Fruit fly (Drosophila melanogaster) whole organism, embryonic: Measurements from ENCODE around the gene MED27.

ENCODE experiments used
- Adf1 ChIP-seq: fragments of 200-800 bp; sonication (Bioruptor generic); IDR thresholded peaks from 2 replicates; pipeline ENCODE4 v1.3.6; 2022; ENCODE audit warnings: missing biosample characterization, missing genetic modification characterization
- Aef1 ChIP-seq: fragments of 200-800 bp; sonication (Bioruptor generic); IDR thresholded peaks from 3 replicates; pipeline ENCODE4 v1.3.6; 2022; ENCODE audit warnings: missing biosample characterization, missing genetic modification characterization
- Antp ChIP-seq: fragments of 200-800 bp; sonication (Bioruptor generic); optimal IDR thresholded peaks from 3 replicates; lab custom pipeline; 2016; ENCODE audit warnings: missing biosample characterization, missing genetic modification characterization
- B-H2 ChIP-seq: fragments of 200-800 bp; sonication (Bioruptor generic); optimal IDR thresholded peaks from 2 replicates; lab custom pipeline; 2018; ENCODE audit warnings: missing biosample characterization, mild to moderate bottlenecking, missing genetic modification characterization
- Bdp1 ChIP-seq: fragments of 200-800 bp; sonication (Bioruptor generic); optimal IDR thresholded peaks from 3 replicates; lab custom pipeline; 2016; ENCODE audit warnings: missing biosample characterization, missing genetic modification characterization
- Bgb ChIP-seq: fragments of 200-800 bp; sonication (Bioruptor generic); IDR thresholded peaks from 2 replicates; pipeline ENCODE4 v1.3.6; 2022; ENCODE audit warnings: missing biosample characterization, missing genetic modification characterization; ENCODE audit not compliant: partially characterized antibody
- CG10274 ChIP-seq: fragments of 200-800 bp; sonication (Bioruptor generic); optimal IDR thresholded peaks from 3 replicates; lab custom pipeline; 2017; ENCODE audit warnings: missing biosample characterization, mild to moderate bottlenecking, missing genetic modification characterization
- CG10565 ChIP-seq: fragments of 200-800 bp; sonication (Bioruptor generic); optimal IDR thresholded peaks from 3 replicates; lab custom pipeline; 2016; ENCODE audit warnings: missing biosample characterization, mild to moderate bottlenecking, missing genetic modification characterization
- CG11456 ChIP-seq: fragments of 200-800 bp; sonication (Bioruptor generic); IDR thresholded peaks from 3 replicates; pipeline ENCODE4 v1.3.6; 2022; ENCODE audit warnings: missing biosample characterization, missing genetic modification characterization
- CG14441 ChIP-seq: fragments of 200-800 bp; sonication (Bioruptor generic); IDR thresholded peaks from 2 replicates; pipeline ENCODE4 v1.3.6; 2022; ENCODE audit warnings: missing biosample characterization, missing genetic modification characterization
- CG14710 ChIP-seq: fragments of 200-800 bp; sonication (Bioruptor generic); optimal IDR thresholded peaks from 3 replicates; lab custom pipeline; 2019; ENCODE audit warnings: missing biosample characterization, mild to moderate bottlenecking, missing genetic modification characterization, moderate library complexity
- CG17385 ChIP-seq: fragments of 200-800 bp; sonication (Bioruptor generic); optimal IDR thresholded peaks from 3 replicates; lab custom pipeline; 2018; ENCODE audit warnings: missing biosample characterization, mild to moderate bottlenecking, missing genetic modification characterization
- CG18476 ChIP-seq: fragments of 200-800 bp; sonication (Bioruptor generic); optimal IDR thresholded peaks from 2 replicates; lab custom pipeline; 2016; ENCODE audit warnings: missing biosample characterization, mild to moderate bottlenecking, missing genetic modification characterization
- CG2129 ChIP-seq: fragments of 200-800 bp; sonication (Bioruptor generic); IDR thresholded peaks from 2 replicates; pipeline ENCODE4 v1.3.6; 2022; ENCODE audit warnings: missing biosample characterization, missing genetic modification characterization; ENCODE audit not compliant: partially characterized antibody
- CG30431 ChIP-seq: fragments of 200-800 bp; sonication (Bioruptor generic); optimal IDR thresholded peaks from 2 replicates; lab custom pipeline; 2017; ENCODE audit warnings: missing biosample characterization, missing genetic modification characterization
- CG3838 ChIP-seq: fragments of 200-800 bp; sonication (Bioruptor generic); optimal IDR thresholded peaks from 3 replicates; lab custom pipeline; 2016; ENCODE audit warnings: missing biosample characterization, missing genetic modification characterization
- CG4360 ChIP-seq: fragments of 200-800 bp; sonication (Bioruptor generic); IDR thresholded peaks from 2 replicates; pipeline ENCODE4 v1.3.6; 2022; ENCODE audit warnings: missing biosample characterization, missing genetic modification characterization
- CG6272 ChIP-seq: fragments of 200-800 bp; sonication (Bioruptor generic); IDR thresholded peaks from 2 replicates; pipeline ENCODE4 v1.3.6; 2022; ENCODE audit warnings: missing biosample characterization, missing genetic modification characterization
- CG6854 ChIP-seq: fragments of 200-800 bp; sonication (Bioruptor generic); optimal IDR thresholded peaks from 3 replicates; lab custom pipeline; 2017; ENCODE audit warnings: missing biosample characterization, mild to moderate bottlenecking, missing genetic modification characterization
- CG7357 ChIP-seq: fragments of 200-800 bp; sonication (Bioruptor generic); IDR thresholded peaks from 3 replicates; pipeline ENCODE4 v1.3.6; 2022; ENCODE audit warnings: missing biosample characterization, missing genetic modification characterization
- CG8089 ChIP-seq: fragments of 200-800 bp; sonication (Bioruptor generic); optimal IDR thresholded peaks from 3 replicates; lab custom pipeline; 2016; ENCODE audit warnings: missing biosample characterization, missing genetic modification characterization
- CG8281 ChIP-seq: fragments of 200-800 bp; sonication (Bioruptor generic); optimal IDR thresholded peaks from 2 replicates; lab custom pipeline; 2018; ENCODE audit warnings: missing biosample characterization, mild to moderate bottlenecking, missing genetic modification characterization, moderate library complexity
- CoRest ChIP-seq: fragments of 200-800 bp; sonication (Bioruptor generic); optimal IDR thresholded peaks from 3 replicates; lab custom pipeline; 2018; ENCODE audit warnings: missing biosample characterization, mild to moderate bottlenecking, missing genetic modification characterization, moderate library complexity
- CrebB ChIP-seq: fragments of 200-800 bp; sonication (Bioruptor generic); optimal IDR thresholded peaks from 3 replicates; lab custom pipeline; 2018; ENCODE audit warnings: missing biosample characterization, mild to moderate bottlenecking, missing genetic modification characterization
- Dfd ChIP-seq, 2 experiments: fragments of >200 bp; optimal IDR thresholded peaks; 2 replicates each; lab custom pipeline; 2017; ENCODE audit warnings: missing biosample characterization in 2 of 2, missing genetic modification characterization in 2 of 2
- Eip74EF ChIP-seq, 2 experiments: fragments of 200-800 bp in 1 of 2; fragments of >200 bp in 1 of 2; sonication (Bioruptor generic) in 1 of 2; optimal IDR thresholded peaks; 2 replicates each; lab custom pipeline; 2017 to 2019; ENCODE audit warnings: missing biosample characterization in 2 of 2, missing genetic modification characterization in 2 of 2, mild to moderate bottlenecking in 1 of 2, moderate library complexity in 1 of 2
- HmgZ ChIP-seq: fragments of 200-800 bp; sonication (Bioruptor generic); optimal IDR thresholded peaks from 2 replicates; lab custom pipeline; 2018; ENCODE audit warnings: missing biosample characterization, mild to moderate bottlenecking, missing genetic modification characterization
- Hr39 ChIP-seq: fragments of >200 bp; optimal IDR thresholded peaks from 2 replicates; lab custom pipeline; 2017
- NK7.1 ChIP-seq: fragments of 200-800 bp; sonication (Bioruptor generic); optimal IDR thresholded peaks from 3 replicates; lab custom pipeline; 2016; ENCODE audit warnings: missing biosample characterization, missing genetic modification characterization
- Sry-β ChIP-seq: fragments of 200-800 bp; sonication (Bioruptor generic); optimal IDR thresholded peaks from 2 replicates; lab custom pipeline; 2018; ENCODE audit warnings: missing biosample characterization, mild to moderate bottlenecking, missing genetic modification characterization, moderate library complexity
- Ssrp ChIP-seq: fragments of 200-800 bp; sonication (Bioruptor generic); optimal IDR thresholded peaks from 2 replicates; lab custom pipeline; 2018; ENCODE audit warnings: missing biosample characterization, mild to moderate bottlenecking, missing genetic modification characterization, moderate library complexity
- YL-1 ChIP-seq: fragments of 200-800 bp; sonication (Bioruptor generic); optimal IDR thresholded peaks from 3 replicates; lab custom pipeline; 2017; ENCODE audit warnings: missing biosample characterization, mild to moderate bottlenecking, missing genetic modification characterization
- bowl ChIP-seq: fragments of 200-800 bp; sonication (Bioruptor generic); IDR thresholded peaks from 2 replicates; pipeline ENCODE4 v1.3.6; 2022; ENCODE audit warnings: missing biosample characterization, missing genetic modification characterization
- caup ChIP-seq: fragments of 200-800 bp; sonication (Bioruptor generic); optimal IDR thresholded peaks from 3 replicates; lab custom pipeline; 2017; ENCODE audit warnings: missing biosample characterization, mild to moderate bottlenecking, missing genetic modification characterization, moderate library complexity; ENCODE audit not compliant: severe bottlenecking
- eve ChIP-seq, 2 experiments: fragments of >200 bp; optimal IDR thresholded peaks; 2 replicates each; lab custom pipeline; 2017; ENCODE audit warnings: missing biosample characterization in 2 of 2, missing genetic modification characterization in 2 of 2
- exex ChIP-seq: fragments of 200-800 bp; sonication (Bioruptor generic); optimal IDR thresholded peaks from 4 replicates; lab custom pipeline; 2018; ENCODE audit warnings: missing biosample characterization, mild to moderate bottlenecking, missing genetic modification characterization, moderate library complexity
- fd102C ChIP-seq: fragments of 200-800 bp; sonication (Bioruptor generic); optimal IDR thresholded peaks from 2 replicates; lab custom pipeline; 2018; ENCODE audit warnings: missing biosample characterization, mild to moderate bottlenecking, missing genetic modification characterization, moderate library complexity
- gfzf ChIP-seq: fragments of 200-800 bp; sonication (Bioruptor generic); optimal IDR thresholded peaks from 2 replicates; lab custom pipeline; 2016; ENCODE audit warnings: missing biosample characterization, mild to moderate bottlenecking, missing genetic modification characterization, moderate library complexity
- ind ChIP-seq: fragments of 200-800 bp; sonication (Bioruptor generic); optimal IDR thresholded peaks from 3 replicates; lab custom pipeline; 2016; ENCODE audit warnings: missing biosample characterization, missing genetic modification characterization
- lilli ChIP-seq: fragments of 200-800 bp; sonication (Bioruptor generic); optimal IDR thresholded peaks from 3 replicates; lab custom pipeline; 2016; ENCODE audit warnings: missing biosample characterization, missing genetic modification characterization
- oc ChIP-seq: fragments of 200-800 bp; sonication (Bioruptor generic); optimal IDR thresholded peaks from 2 replicates; lab custom pipeline; 2018; ENCODE audit warnings: missing biosample characterization, mild to moderate bottlenecking, missing genetic modification characterization, moderate library complexity
- pho ChIP-seq: fragments of 200-800 bp; sonication (Bioruptor generic); optimal IDR thresholded peaks from 2 replicates; lab custom pipeline; 2016; ENCODE audit warnings: missing biosample characterization, missing genetic modification characterization
- pum ChIP-seq: fragments of 200-800 bp; sonication (Bioruptor generic); optimal IDR thresholded peaks from 2 replicates; lab custom pipeline; 2016; ENCODE audit warnings: missing biosample characterization, missing genetic modification characterization
- pzg ChIP-seq: fragments of 200-800 bp; sonication (Bioruptor generic); optimal IDR thresholded peaks from 3 replicates; lab custom pipeline; 2018; ENCODE audit warnings: missing biosample characterization, mild to moderate bottlenecking, missing genetic modification characterization, moderate library complexity
- sisA ChIP-seq: fragments of 200-800 bp; sonication (Bioruptor generic); IDR thresholded peaks from 2 replicates; pipeline ENCODE4 v1.3.6; 2022; ENCODE audit warnings: missing biosample characterization, missing genetic modification characterization
- so ChIP-seq: fragments of 200-800 bp; sonication (Bioruptor generic); IDR thresholded peaks from 3 replicates; pipeline ENCODE4 v1.3.6; 2022; ENCODE audit warnings: missing biosample characterization, missing genetic modification characterization
- tio ChIP-seq: fragments of 200-800 bp; sonication (Bioruptor generic); optimal IDR thresholded peaks from 2 replicates; lab custom pipeline; 2017; ENCODE audit warnings: missing biosample characterization, missing genetic modification characterization, inconsistent platforms
- ttk ChIP-seq: fragments of 200-800 bp; sonication (Bioruptor generic); IDR thresholded peaks from 2 replicates; pipeline ENCODE4 v2.1.2; 2022; ENCODE audit warnings: missing biosample characterization, missing genetic modification characterization
- zfh2 ChIP-seq: fragments of 200-800 bp; sonication (Bioruptor generic); optimal IDR thresholded peaks from 2 replicates; lab custom pipeline; 2016; ENCODE audit warnings: missing biosample characterization, missing genetic modification characterization

Gene MED27

DNA sequence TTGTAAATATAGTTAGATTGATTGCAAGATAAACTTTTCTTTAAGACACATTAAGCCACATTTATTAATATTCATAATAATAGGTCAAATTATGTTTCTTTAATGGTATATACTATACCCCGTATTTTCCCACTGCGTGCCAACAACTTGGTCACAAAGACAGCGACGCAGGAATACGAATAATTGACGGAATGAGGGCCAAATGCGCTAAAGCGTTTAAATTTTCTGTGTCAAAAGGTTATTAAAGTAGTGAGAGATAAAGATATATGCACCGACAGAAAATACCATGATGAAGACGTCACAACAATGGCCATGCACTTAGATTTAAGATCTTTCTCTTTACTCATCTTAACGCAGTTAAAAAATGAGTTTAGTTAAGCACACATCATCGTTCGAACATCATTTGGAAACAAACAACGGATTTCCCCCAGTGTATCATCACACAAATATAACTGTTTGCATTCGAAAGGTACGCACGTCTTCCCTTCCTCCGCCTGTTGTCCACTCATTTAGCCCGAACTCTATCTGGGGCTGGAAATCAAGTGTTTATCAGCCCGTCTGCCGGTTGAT is 34.5 kb upstream of the MED27 start (continued):
- TF ChIP-seq CG2129 (GFP tag; lab: Robert Waterston, UW) = no peak
- TF ChIP-seq NK7.1 = no peak
- no peak for TF ChIP-seq eve (GFP tag; optimal IDR thresholded peaks at IDR 0.05; lab: Kevin White, UChicago)
- peak; percentile 51 for TF ChIP-seq caup
- no peak for TF ChIP-seq Sry-β
- TF ChIP-seq CG14710 = peak; percentile 60
- peak; percentile 78 for TF ChIP-seq sisA (GFP tag; lab: Robert Waterston, UW)
- peak; percentile 63 for TF ChIP-seq lilli (GFP tag; lab: Kevin White, UChicago)
- TF ChIP-seq pzg (GFP tag; lab: Kevin White, UChicago) = no peak
- TF ChIP-seq CG6272 (GFP tag; lab: Robert Waterston, UW) = peak; percentile 45
- peak; percentile 49; the same call in 1 of the 2 replicates for TF ChIP-seq ttk (GFP tag; lab: Robert Waterston, UW)
- no peak for TF ChIP-seq gfzf
- TF ChIP-seq CG17385 = peak; percentile 57
- no peak for TF ChIP-seq CG3838
- TF ChIP-seq pho = peak; percentile 38
- TF ChIP-seq CG30431 (GFP tag; lab: Kevin White, UChicago) = peak; percentile 37
- peak; percentile 80 for TF ChIP-seq oc (tag; lab: Kevin White, UChicago)
- TF ChIP-seq Bgb (GFP tag; lab: Robert Waterston, UW) = no peak
- peak; percentile 77 for TF ChIP-seq tio (GFP tag; lab: Kevin White, UChicago)
- peak; percentile 7 for TF ChIP-seq HmgZ (tag; lab: Kevin White, UChicago)
- no peak for TF ChIP-seq Dfd (GFP tag; optimal IDR thresholded peaks at IDR 0.05; lab: Kevin White, UChicago)
- TF ChIP-seq CG8089 (GFP tag; lab: Kevin White, UChicago) = peak; percentile 54
- 0 out of 2 replicates have a peak, but pooled peaks have one; percentile 14 for TF ChIP-seq bowl
- TF ChIP-seq Adf1 (GFP tag; lab: Robert Waterston, UW) = no peak
- TF ChIP-seq fd102C (GFP tag; lab: Kevin White, UChicago) = no peak
- TF ChIP-seq CG4360 = 0 out of 2 replicates have a peak, but pooled peaks have one; percentile 24
- peak; percentile 68 for TF ChIP-seq ind
- peak; percentile 43 for TF ChIP-seq Ssrp (tag; lab: Kevin White, UChicago)
- TF ChIP-seq CG6854 (GFP tag; lab: Kevin White, UChicago) = no peak
- TF ChIP-seq Hr39 (lab: Kevin White, UChicago) = no peak
- no peak for TF ChIP-seq YL-1 (GFP tag; lab: Kevin White, UChicago)
- peak; percentile 73 for TF ChIP-seq Antp (GFP tag; lab: Kevin White, UChicago)
- peak; percentile 30 for TF ChIP-seq CG10274 (GFP tag; lab: Kevin White, UChicago)
- peak; percentile 74 for TF ChIP-seq CoRest (tag; lab: Kevin White, UChicago)
- peak; percentile 61 for TF ChIP-seq CG8281 (tag; lab: Kevin White, UChicago)
- no peak for TF ChIP-seq Bdp1 (GFP tag; lab: Kevin White, UChicago)
- TF ChIP-seq Aef1 = peak; percentile 30; the same call in 1 of the 3 replicates
- no peak for TF ChIP-seq CG10565 (GFP tag; lab: Kevin White, UChicago)
- peak; percentile 38 for TF ChIP-seq zfh2 (GFP tag; lab: Kevin White, UChicago)
- TF ChIP-seq so (GFP tag; lab: Robert Waterston, UW) = peak; percentile 44; the same call in 1 of the 3 replicates
- peak; percentile 50 for TF ChIP-seq CG14441 (GFP tag; lab: Robert Waterston, UW)
- peak in 1 of 2 experiments; percentile 65 for TF ChIP-seq Eip74EF (GFP tag; optimal IDR thresholded peaks at IDR 0.05; lab: Kevin White, UChicago)
- peak; percentile 61; the same call in 1 of the 3 replicates for TF ChIP-seq CG7357 (GFP tag; lab: Robert Waterston, UW)
- TF ChIP-seq pum (GFP tag; lab: Kevin White, UChicago) = peak; percentile 65
- no peak for TF ChIP-seq B-H2 (GFP tag; lab: Kevin White, UChicago)
- peak; percentile 18 for TF ChIP-seq exex (tag; lab: Kevin White, UChicago)
- TF ChIP-seq CG18476 (GFP tag; lab: Kevin White, UChicago) = peak; percentile 35
- no peak for TF ChIP-seq CrebB
- TF ChIP-seq CG11456 = peak; percentile 66; the same call in 1 of the 3 replicates
